Worm (Caenorhabditis elegans) whole organism, young adult: Measurements from ENCODE around the gene R08A2.2.

Source experiments
- B0035.1 ChIP-seq: sonication (generic microtip); optimal IDR thresholded peaks from 2 replicates; lab custom pipeline; 2016; ENCODE audit warnings: missing genetic modification characterization, mild to moderate bottlenecking, missing compliant biosample characterization, missing genotype, missing genetic modification reagents
- B0261.1 ChIP-seq: sonication (generic microtip); optimal IDR thresholded peaks from 2 replicates; lab custom pipeline; 2016; ENCODE audit warnings: mild to moderate bottlenecking, missing genetic modification characterization, moderate library complexity, missing compliant biosample characterization
- F10E7.11 ChIP-seq: sonication (generic microtip); optimal IDR thresholded peaks from 2 replicates; lab custom pipeline; 2017; ENCODE audit warnings: mild to moderate bottlenecking, missing genetic modification characterization, moderate library complexity, missing compliant biosample characterization
- F33H1.4 ChIP-seq: fragments of 200-800 bp; sonication (Bioruptor generic); IDR thresholded peaks from 2 replicates; pipeline ENCODE4 v1.3.6; 2022; ENCODE audit warnings: missing genetic modification reagents, missing genetic modification characterization, missing compliant biosample characterization
- K11D2.4 ChIP-seq: fragments of 200-800 bp; sonication (Bioruptor generic); IDR thresholded peaks from 2 replicates; pipeline ENCODE4 v1.3.6; 2022; ENCODE audit warnings: missing genetic modification reagents, missing genetic modification characterization, missing compliant biosample characterization
- T07F8.4 ChIP-seq: sonication (generic microtip); optimal IDR thresholded peaks from 2 replicates; lab custom pipeline; 2016; ENCODE audit warnings: mild to moderate bottlenecking, missing genetic modification characterization, moderate library complexity, missing compliant biosample characterization
- Y53F4B.3 ChIP-seq: fragments of 200-800 bp; sonication (Bioruptor generic); IDR thresholded peaks from 2 replicates; pipeline ENCODE4 v1.3.6; 2022; ENCODE audit warnings: missing genetic modification reagents, missing genetic modification characterization, missing compliant biosample characterization
- Y95B8A.8 ChIP-seq: fragments of 200-800 bp; sonication (Bioruptor generic); IDR thresholded peaks from 2 replicates; pipeline ENCODE4 v1.3.6; 2022; ENCODE audit warnings: missing genetic modification reagents, missing genetic modification characterization, missing compliant biosample characterization
- attf-5 ChIP-seq: fragments of 200-800 bp; sonication (Bioruptor generic); optimal IDR thresholded peaks from 2 replicates; lab custom pipeline; 2018; ENCODE audit warnings: mild to moderate bottlenecking, missing genetic modification characterization, missing compliant biosample characterization
- cebp-1 ChIP-seq, 2 experiments: fragments of 200-800 bp in 1 of 2; sonication (Bioruptor generic) in 1 of 2; sonication (generic microtip) in 1 of 2; IDR thresholded peaks in 1 of 2; optimal IDR thresholded peaks in 1 of 2; 2 replicates each; pipeline versions ENCODE4 v1.3.6 to Lab custom; 2017 to 2022; ENCODE audit warnings: missing compliant biosample characterization in 2 of 2, missing genetic modification characterization in 2 of 2, mild to moderate bottlenecking in 1 of 2, missing genetic modification reagents in 1 of 2, moderate library complexity in 1 of 2
- ceh-100 ChIP-seq: fragments of 200-800 bp; sonication (Bioruptor generic); IDR thresholded peaks from 2 replicates; pipeline ENCODE4 v1.3.6; 2022; ENCODE audit warnings: missing genetic modification reagents, missing genetic modification characterization, missing compliant biosample characterization
- ceh-58 ChIP-seq: fragments of 200-800 bp; sonication (Bioruptor generic); IDR thresholded peaks from 2 replicates; pipeline ENCODE4 v1.3.6; 2022; ENCODE audit warnings: missing genetic modification characterization, missing compliant biosample characterization
- ceh-79 ChIP-seq: sonication (generic microtip); optimal IDR thresholded peaks from 2 replicates; lab custom pipeline; 2017; ENCODE audit warnings: mild to moderate bottlenecking, missing genetic modification characterization, missing compliant biosample characterization
- die-1 ChIP-seq: sonication (generic microtip); optimal IDR thresholded peaks from 2 replicates; lab custom pipeline; 2016; ENCODE audit warnings: missing genotype, mild to moderate bottlenecking, missing genetic modification characterization, missing compliant biosample characterization
- dpff-1 ChIP-seq: sonication (generic microtip); optimal IDR thresholded peaks from 2 replicates; lab custom pipeline; 2017; ENCODE audit warnings: mild to moderate bottlenecking, missing genetic modification characterization, missing compliant biosample characterization
- dpl-1 ChIP-seq: fragments of 150-350 bp; optimal IDR thresholded peaks from 2 replicates; lab custom pipeline; 2014; ENCODE audit warnings: missing biosample characterization, missing genetic modification reagents, missing genetic modification characterization
- egl-18 ChIP-seq: fragments of 200-800 bp; sonication (Bioruptor generic); IDR thresholded peaks from 2 replicates; pipeline ENCODE4 v1.3.6; 2022; ENCODE audit warnings: missing genetic modification reagents, missing genetic modification characterization, missing compliant biosample characterization
- egrh-3 ChIP-seq: fragments of 200-800 bp; sonication (Bioruptor generic); IDR thresholded peaks from 2 replicates; pipeline ENCODE4 v1.3.6; 2022; ENCODE audit warnings: missing genetic modification reagents, missing genetic modification characterization, missing compliant biosample characterization
- ets-4 ChIP-seq: fragments of 200-800 bp; sonication (Bioruptor generic); optimal IDR thresholded peaks from 2 replicates; lab custom pipeline; 2018; ENCODE audit warnings: mild to moderate bottlenecking, missing genetic modification characterization, missing compliant biosample characterization
- fkh-3 ChIP-seq: sonication (generic microtip); optimal IDR thresholded peaks from 2 replicates; lab custom pipeline; 2016; ENCODE audit warnings: mild to moderate bottlenecking, missing genetic modification characterization, missing compliant biosample characterization
- hmg-20 ChIP-seq: fragments of 200-800 bp; sonication (Bioruptor generic); IDR thresholded peaks from 2 replicates; pipeline ENCODE4 v1.3.6; 2022; ENCODE audit warnings: missing genetic modification reagents, missing genetic modification characterization, missing compliant biosample characterization
- let-526 ChIP-seq: fragments of 200-800 bp; sonication (Bioruptor generic); IDR thresholded peaks from 2 replicates; pipeline ENCODE4 v1.3.6; 2022; ENCODE audit warnings: missing genetic modification reagents, missing genetic modification characterization, missing compliant biosample characterization
- let-607 ChIP-seq, 2 experiments: fragments of 200-800 bp in 1 of 2; sonication (Bioruptor generic) in 1 of 2; sonication (generic microtip) in 1 of 2; optimal IDR thresholded peaks; 2 replicates each; lab custom pipeline; 2016 to 2018; ENCODE audit warnings: mild to moderate bottlenecking in 2 of 2, missing compliant biosample characterization in 2 of 2, missing genetic modification characterization in 2 of 2, moderate library complexity in 2 of 2, missing genotype in 1 of 2
- lin-40 ChIP-seq: sonication (generic microtip); optimal IDR thresholded peaks from 2 replicates; lab custom pipeline; 2016; ENCODE audit warnings: missing genetic modification characterization, mild to moderate bottlenecking, missing compliant biosample characterization, missing genotype, missing genetic modification reagents
- lir-1 ChIP-seq: fragments of 200-800 bp; sonication (Bioruptor generic); conservative IDR thresholded peaks from 2 replicates; pipeline ENCODE4 v1.3.6; 2022; ENCODE audit warnings: missing genetic modification reagents, missing genetic modification characterization, missing compliant biosample characterization
- lsy-27 ChIP-seq: sonication (generic microtip); optimal IDR thresholded peaks from 2 replicates; lab custom pipeline; 2017; ENCODE audit warnings: missing genetic modification characterization, mild to moderate bottlenecking, missing compliant biosample characterization, antibody characterized with exemption, missing genotype, borderline replicate concordance; ENCODE audit not compliant: insufficient read depth
- madf-10 ChIP-seq: sonication (generic microtip); optimal IDR thresholded peaks from 2 replicates; lab custom pipeline; 2016; ENCODE audit warnings: mild to moderate bottlenecking, missing genetic modification characterization, missing compliant biosample characterization
- madf-6 ChIP-seq: fragments of 200-800 bp; sonication (Bioruptor generic); IDR thresholded peaks from 2 replicates; pipeline ENCODE4 v1.3.6; 2022; ENCODE audit warnings: missing genetic modification reagents, missing genetic modification characterization, missing compliant biosample characterization
- mel-28 ChIP-seq: sonication (generic microtip); optimal IDR thresholded peaks from 2 replicates; lab custom pipeline; 2016; ENCODE audit warnings: borderline replicate concordance, mild to moderate bottlenecking, missing genetic modification characterization, missing compliant biosample characterization
- nfyb-1 ChIP-seq: fragments of 200-800 bp; sonication (Bioruptor generic); IDR thresholded peaks from 2 replicates; pipeline ENCODE4 v1.3.6; 2022; ENCODE audit warnings: missing genetic modification reagents, missing genetic modification characterization, missing compliant biosample characterization
- pbrm-1 ChIP-seq: fragments of 200-800 bp; sonication (Bioruptor generic); IDR thresholded peaks from 2 replicates; pipeline ENCODE4 v1.3.6; 2022; ENCODE audit warnings: missing genetic modification reagents, missing genetic modification characterization, missing compliant biosample characterization
- pha-4 ChIP-seq: fragments of 150-350 bp; sonication (generic microtip); optimal IDR thresholded peaks from 2 replicates; lab custom pipeline; 2014; ENCODE audit warnings: missing biosample characterization, missing genetic modification reagents, missing genetic modification characterization
- snpc-4 ChIP-seq, 5 experiments: fragments of 150-350 bp in 1 of 5; sonication (generic microtip) in 4 of 5; optimal IDR thresholded peaks; 2 replicates each; lab custom pipeline; 2014 to 2018; ENCODE audit warnings: missing genetic modification characterization in 5 of 5, missing biosample characterization in 3 of 5, antibody characterized with exemption in 2 of 5, mild to moderate bottlenecking in 2 of 5, missing compliant biosample characterization in 2 of 5, missing genotype in 2 of 5, moderate library complexity in 2 of 5, missing genetic modification reagents in 1 of 5
- somi-1 ChIP-seq: fragments of 200-800 bp; sonication (Bioruptor generic); optimal IDR thresholded peaks from 2 replicates; lab custom pipeline; 2018; ENCODE audit warnings: mild to moderate bottlenecking, missing genetic modification characterization, missing compliant biosample characterization
- tlf-1 ChIP-seq: fragments of 200-800 bp; sonication (Bioruptor generic); optimal IDR thresholded peaks from 2 replicates; lab custom pipeline; 2018; ENCODE audit warnings: mild to moderate bottlenecking, missing genetic modification characterization, missing compliant biosample characterization
- zfh-2 ChIP-seq: fragments of 200-800 bp; sonication (Bioruptor generic); conservative IDR thresholded peaks from 2 replicates; pipeline ENCODE4 v1.3.6; 2022; ENCODE audit warnings: missing genetic modification reagents, missing genetic modification characterization, missing compliant biosample characterization
- ztf-18 ChIP-seq: sonication (generic microtip); optimal IDR thresholded peaks from 2 replicates; lab custom pipeline; 2016; ENCODE audit warnings: missing genotype, mild to moderate bottlenecking, missing genetic modification characterization, missing compliant biosample characterization
- ztf-22 ChIP-seq: fragments of 200-800 bp; sonication (Bioruptor generic); optimal IDR thresholded peaks from 2 replicates; lab custom pipeline; 2018; ENCODE audit warnings: mild to moderate bottlenecking, missing genetic modification characterization, moderate library complexity, missing compliant biosample characterization
- ztf-28 ChIP-seq: fragments of 200-800 bp; sonication (Bioruptor generic); IDR thresholded peaks from 2 replicates; pipeline ENCODE4 v1.3.6; 2022; ENCODE audit warnings: missing genetic modification reagents, missing genetic modification characterization, missing compliant biosample characterization

R08A2.2 gene

ce11 chrV:14682870-14683269 lies 32.6 kb downstream of the R08A2.2 start:
- no peak for TF ChIP-seq ets-4 (GFP tag; lab: Kevin White, UChicago)
- no peak for TF ChIP-seq Y95B8A.8 (GFP tag; lab: Robert Waterston, UW)
- TF ChIP-seq Y53F4B.3: no peak
- no peak for TF ChIP-seq hmg-20 (GFP tag; lab: Robert Waterston, UW)
- no peak for TF ChIP-seq egl-18 (GFP tag; lab: Robert Waterston, UW)
- no peak for TF ChIP-seq madf-6 (GFP tag; lab: Robert Waterston, UW)
- TF ChIP-seq F33H1.4 (GFP tag; lab: Robert Waterston, UW): no peak
- TF ChIP-seq fkh-3 (tag; lab: Kevin White, UChicago): no peak
- TF ChIP-seq ceh-58 (GFP tag; lab: Robert Waterston, UW): no peak
- no peak for TF ChIP-seq B0035.1 (tag; lab: Kevin White, UChicago)
- no peak for TF ChIP-seq let-607 (tag; optimal IDR thresholded peaks at IDR 0.05; lab: Kevin White, UChicago)
- TF ChIP-seq somi-1 (GFP tag; lab: Kevin White, UChicago): no peak
- no peak for TF ChIP-seq nfyb-1
- TF ChIP-seq ztf-22 (GFP tag; lab: Kevin White, UChicago): no peak
- TF ChIP-seq, all 124 proteins: peak for 0

ce11 chrV:14680014-14680413 lies 35.5 kb downstream of the R08A2.2 start, which contains the start of gene C47E8.3:
TSS of gene C47E8.3 (plus strand) at chrV:14680314.
- TF ChIP-seq ceh-79 (tag; lab: Kevin White, UChicago) (no peak), pbrm-1 (GFP tag; lab: Robert Waterston, UW) (no peak), tlf-1 (GFP tag; lab: Kevin White, UChicago) (no peak), B0261.1 (tag; lab: Kevin White, UChicago) (no peak), ceh-100 (no peak), mel-28 (no peak), lsy-27 (tag; lab: Kevin White, UChicago) (no peak), cebp-1 (GFP tag; IDR thresholded peaks at IDR 0.05; lab: Robert Waterston, UW) (no peak), cebp-1 (tag; optimal IDR thresholded peaks at IDR 0.05; lab: Kevin White, UChicago) (no peak), pha-4 (tag; lab: Kevin White, UChicago) (no peak), snpc-4 (GFP tag; optimal IDR thresholded peaks at IDR 0.05; lab: Kevin White, UChicago) (no peak), snpc-4 (tag; optimal IDR thresholded peaks at IDR 0.05; lab: Kevin White, UChicago) (no peak), egrh-3 (GFP tag; lab: Robert Waterston, UW) (no peak), ztf-18 (tag; lab: Kevin White, UChicago) (no peak), lir-1 (no peak), F10E7.11 (tag; lab: Kevin White, UChicago) (no peak), let-526 (no peak), die-1 (tag; lab: Kevin White, UChicago) (no peak), K11D2.4 (GFP tag; lab: Robert Waterston, UW) (no peak), dpl-1 (GFP tag; lab: Kevin White, UChicago) (no peak)

- no peak for TF ChIP-seq attf-5 (GFP tag; lab: Kevin White, UChicago)
- TF ChIP-seq zfh-2 (GFP tag; lab: Robert Waterston, UW): no peak
- no peak for TF ChIP-seq snpc-4 (GFP tag; optimal IDR thresholded peaks at IDR 0.05; lab: Kevin White, UChicago)
- no peak for TF ChIP-seq snpc-4 (tag; optimal IDR thresholded peaks at IDR 0.05; lab: Kevin White, UChicago)
- no peak for TF ChIP-seq cebp-1 (GFP tag; IDR thresholded peaks at IDR 0.05; lab: Robert Waterston, UW)
- TF ChIP-seq cebp-1 (tag; optimal IDR thresholded peaks at IDR 0.05; lab: Kevin White, UChicago): no peak
- no peak for TF ChIP-seq lin-40 (tag; lab: Kevin White, UChicago)
- no peak for TF ChIP-seq madf-10
- no peak for TF ChIP-seq dpff-1 (tag; lab: Kevin White, UChicago)
- TF ChIP-seq T07F8.4: no peak
- no peak for TF ChIP-seq ztf-28 (GFP tag; lab: Robert Waterston, UW)
- TF ChIP-seq let-526: no peak
Observed at ce11 chrV:14678298-14678697, 37.2 kb downstream of the R08A2.2 start.
